Fruit fly (Drosophila melanogaster) whole organism, embryonic: ENCODE measurements around the gene Tcs6.

Experiments
- Adf1 ChIP-seq: fragments of 200-800 bp; sonication (Bioruptor generic); IDR thresholded peaks from 2 replicates; pipeline ENCODE4 v1.3.6; 2022; ENCODE audit warnings: missing biosample characterization, missing genetic modification characterization
- Atf3 ChIP-seq: fragments of 200-800 bp; sonication (Bioruptor generic); optimal IDR thresholded peaks from 3 replicates; lab custom pipeline; 2016; ENCODE audit warnings: missing biosample characterization, missing genetic modification characterization
- BEAF-32 ChIP-seq: fragments of 200-800 bp; sonication (Bioruptor generic); optimal IDR thresholded peaks from 3 replicates; lab custom pipeline; 2017; ENCODE audit warnings: missing biosample characterization, missing genetic modification characterization, mild to moderate bottlenecking, moderate library complexity, missing genetic modification reagents
- Bteb2 ChIP-seq: fragments of 200-800 bp; sonication (Bioruptor generic); optimal IDR thresholded peaks from 2 replicates; lab custom pipeline; 2016; ENCODE audit warnings: missing biosample characterization, missing genetic modification characterization
- CG10321 ChIP-seq: fragments of 200-800 bp; sonication (Bioruptor generic); IDR thresholded peaks from 2 replicates; pipeline ENCODE4 v1.3.6; 2022; ENCODE audit warnings: missing biosample characterization, missing genetic modification characterization
- CG11723 ChIP-seq: fragments of 200-800 bp; sonication (Bioruptor generic); optimal IDR thresholded peaks from 2 replicates; lab custom pipeline; 2017; ENCODE audit warnings: missing biosample characterization, mild to moderate bottlenecking, missing genetic modification characterization
- CG13296 ChIP-seq: fragments of 200-800 bp; sonication (Bioruptor generic); optimal IDR thresholded peaks from 3 replicates; lab custom pipeline; 2018; ENCODE audit warnings: missing biosample characterization, mild to moderate bottlenecking, missing genetic modification characterization
- CG13624 ChIP-seq: fragments of 200-800 bp; sonication (Bioruptor generic); optimal IDR thresholded peaks from 2 replicates; lab custom pipeline; 2016; ENCODE audit warnings: missing biosample characterization, missing genetic modification characterization
- CG15479 ChIP-seq: fragments of 200-800 bp; sonication (Bioruptor generic); optimal IDR thresholded peaks from 3 replicates; lab custom pipeline; 2019; ENCODE audit warnings: missing biosample characterization, mild to moderate bottlenecking, missing genetic modification characterization, moderate library complexity
- CG1602 ChIP-seq: fragments of 200-800 bp; sonication (Bioruptor generic); optimal IDR thresholded peaks from 3 replicates; lab custom pipeline; 2016; ENCODE audit warnings: missing biosample characterization, missing genetic modification characterization
- CG3726 ChIP-seq: fragments of 200-800 bp; sonication (Bioruptor generic); IDR thresholded peaks from 3 replicates; pipeline ENCODE4, ENCODE4 v1.3.6; 2022; ENCODE audit warnings: missing biosample characterization, missing genetic modification characterization
- CG4282 ChIP-seq: fragments of 200-800 bp; sonication (Bioruptor generic); optimal IDR thresholded peaks from 2 replicates; lab custom pipeline; 2016; ENCODE audit warnings: missing biosample characterization, missing genetic modification characterization
- CG5180 ChIP-seq: fragments of 200-800 bp; sonication (Bioruptor generic); optimal IDR thresholded peaks from 3 replicates; lab custom pipeline; 2017; ENCODE audit warnings: missing biosample characterization, missing genetic modification characterization, mild to moderate bottlenecking, moderate library complexity, missing genetic modification reagents
- CG6254 ChIP-seq: fragments of 200-800 bp; sonication (Bioruptor generic); optimal IDR thresholded peaks from 3 replicates; lab custom pipeline; 2017; ENCODE audit warnings: mild to moderate bottlenecking, missing biosample characterization, missing genetic modification reagents, missing genetic modification characterization
- CG6689 ChIP-seq: fragments of 200-800 bp; sonication (Bioruptor generic); IDR thresholded peaks from 2 replicates; pipeline ENCODE4 v1.3.6; 2022; ENCODE audit warnings: missing biosample characterization, missing genetic modification characterization
- CG7271 ChIP-seq: fragments of 200-800 bp; sonication (Bioruptor generic); optimal IDR thresholded peaks from 2 replicates; lab custom pipeline; 2018; ENCODE audit warnings: missing biosample characterization, mild to moderate bottlenecking, missing genetic modification characterization, moderate library complexity
- CG9797 ChIP-seq: fragments of 200-800 bp; sonication (Bioruptor generic); optimal IDR thresholded peaks from 3 replicates; lab custom pipeline; 2018; ENCODE audit warnings: missing biosample characterization, mild to moderate bottlenecking, missing genetic modification characterization
- CoRest ChIP-seq: fragments of 200-800 bp; sonication (Bioruptor generic); optimal IDR thresholded peaks from 3 replicates; lab custom pipeline; 2018; ENCODE audit warnings: missing biosample characterization, mild to moderate bottlenecking, missing genetic modification characterization, moderate library complexity
- Dbx ChIP-seq: fragments of 200-800 bp; sonication (Bioruptor generic); IDR thresholded peaks from 3 replicates; pipeline ENCODE4 v1.3.6; 2022; ENCODE audit warnings: missing biosample characterization, missing genetic modification characterization
- Drgx ChIP-seq: fragments of 200-800 bp; sonication (Bioruptor generic); IDR thresholded peaks from 2 replicates; pipeline ENCODE4 v1.3.6; 2022; ENCODE audit warnings: missing biosample characterization, missing genetic modification characterization
- HLH3B ChIP-seq: fragments of 200-800 bp; sonication (Bioruptor generic); IDR thresholded peaks from 2 replicates; pipeline ENCODE4 v1.3.6; 2022; ENCODE audit warnings: missing biosample characterization, missing genetic modification characterization
- Hmr ChIP-seq: fragments of 200-800 bp; sonication (Bioruptor generic); optimal IDR thresholded peaks from 3 replicates; lab custom pipeline; 2017; ENCODE audit warnings: mild to moderate bottlenecking, missing biosample characterization, missing genetic modification reagents, missing genetic modification characterization
- Lim3 ChIP-seq: fragments of 200-800 bp; sonication (Bioruptor generic); IDR thresholded peaks from 2 replicates; pipeline ENCODE4 v1.3.6; 2022; ENCODE audit warnings: missing biosample characterization, missing genetic modification characterization
- Trl ChIP-seq, 3 experiments: fragments of >200 bp in 2 of 3; fragments of 200-800 bp in 1 of 3; sonication (Bioruptor generic) in 1 of 3; optimal IDR thresholded peaks; 2 replicates in 1 of 3; 3 replicates in 2 of 3; lab custom pipeline; 2016 to 2017; ENCODE audit warnings: missing biosample characterization in 1 of 3, missing genetic modification characterization in 1 of 3
- al ChIP-seq: fragments of 200-800 bp; sonication (Bioruptor generic); IDR thresholded peaks from 2 replicates; pipeline ENCODE4 v1.3.6; 2022; ENCODE audit warnings: missing biosample characterization, missing genetic modification characterization
- chinmo ChIP-seq: fragments of 200-800 bp; sonication (Bioruptor generic); IDR thresholded peaks from 4 replicates; pipeline ENCODE4 v1.3.6; 2022; ENCODE audit warnings: missing biosample characterization, missing genetic modification characterization; ENCODE audit not compliant: partially characterized antibody
- chn ChIP-seq: fragments of 200-800 bp; sonication (Bioruptor generic); optimal IDR thresholded peaks from 2 replicates; lab custom pipeline; 2016; ENCODE audit warnings: missing biosample characterization, missing genetic modification characterization
- dan ChIP-seq: fragments of 200-800 bp; sonication (Bioruptor generic); IDR thresholded peaks from 2 replicates; pipeline ENCODE4 v1.3.6; 2022; ENCODE audit warnings: missing biosample characterization, missing genetic modification characterization
- dmrt99B ChIP-seq: fragments of 200-800 bp; sonication (Bioruptor generic); optimal IDR thresholded peaks from 2 replicates; lab custom pipeline; 2018; ENCODE audit warnings: missing biosample characterization, mild to moderate bottlenecking, missing genetic modification characterization, moderate library complexity
- fu2 ChIP-seq: fragments of 200-800 bp; sonication (Bioruptor generic); optimal IDR thresholded peaks from 2 replicates; lab custom pipeline; 2016; ENCODE audit warnings: missing biosample characterization, missing genetic modification characterization
- gem ChIP-seq: fragments of 200-800 bp; sonication (Bioruptor generic); optimal IDR thresholded peaks from 2 replicates; lab custom pipeline; 2019; ENCODE audit warnings: missing biosample characterization, mild to moderate bottlenecking, missing genetic modification characterization, moderate library complexity
- ind ChIP-seq: fragments of 200-800 bp; sonication (Bioruptor generic); optimal IDR thresholded peaks from 3 replicates; lab custom pipeline; 2016; ENCODE audit warnings: missing biosample characterization, missing genetic modification characterization
- klu ChIP-seq: fragments of 200-800 bp; sonication (Bioruptor generic); IDR thresholded peaks from 2 replicates; pipeline ENCODE4 v1.3.6; 2022; ENCODE audit warnings: missing biosample characterization, missing genetic modification characterization
- mam ChIP-seq: fragments of 200-800 bp; sonication (Bioruptor generic); optimal IDR thresholded peaks from 3 replicates; lab custom pipeline; 2016; ENCODE audit warnings: missing biosample characterization, missing genetic modification characterization
- pnt ChIP-seq: fragments of 200-800 bp; sonication (Bioruptor generic); optimal IDR thresholded peaks from 3 replicates; lab custom pipeline; 2016; ENCODE audit warnings: missing biosample characterization, missing genetic modification characterization
- pum ChIP-seq: fragments of 200-800 bp; sonication (Bioruptor generic); optimal IDR thresholded peaks from 2 replicates; lab custom pipeline; 2016; ENCODE audit warnings: missing biosample characterization, missing genetic modification characterization
- rib ChIP-seq: fragments of 200-800 bp; sonication (Bioruptor generic); IDR thresholded peaks from 2 replicates; pipeline ENCODE4 v1.3.6; 2022; ENCODE audit warnings: missing biosample characterization, missing genetic modification characterization
- ro ChIP-seq: fragments of 200-800 bp; sonication (Bioruptor generic); IDR thresholded peaks from 2 replicates; pipeline ENCODE4 v1.3.6; 2022; ENCODE audit warnings: missing biosample characterization, missing genetic modification characterization
- salm ChIP-seq: fragments of 200-800 bp; sonication (Bioruptor generic); optimal IDR thresholded peaks from 2 replicates; lab custom pipeline; 2018; ENCODE audit warnings: missing biosample characterization, mild to moderate bottlenecking, missing genetic modification characterization
- slbo ChIP-seq: fragments of 200-800 bp; sonication (Bioruptor generic); IDR thresholded peaks from 2 replicates; pipeline ENCODE4 v1.3.6; 2022; ENCODE audit warnings: missing biosample characterization, missing genetic modification characterization
- so ChIP-seq: fragments of 200-800 bp; sonication (Bioruptor generic); IDR thresholded peaks from 3 replicates; pipeline ENCODE4 v1.3.6; 2022; ENCODE audit warnings: missing biosample characterization, missing genetic modification characterization
- sob ChIP-seq: fragments of 200-800 bp; sonication (Bioruptor generic); IDR thresholded peaks from 2 replicates; pipeline ENCODE4 v1.3.6; 2022; ENCODE audit warnings: missing biosample characterization, missing genetic modification characterization
- sqz ChIP-seq: fragments of 200-800 bp; sonication (Bioruptor generic); optimal IDR thresholded peaks from 3 replicates; lab custom pipeline; 2018; ENCODE audit warnings: missing biosample characterization, mild to moderate bottlenecking, missing genetic modification characterization
- ssp ChIP-seq: fragments of 200-800 bp; sonication (Bioruptor generic); IDR thresholded peaks from 2 replicates; pipeline ENCODE4 v1.3.6; 2022; ENCODE audit warnings: missing biosample characterization, missing genetic modification characterization
- tll ChIP-seq, 2 experiments: fragments of 200-800 bp in 1 of 2; fragments of >200 bp in 1 of 2; sonication (Bioruptor generic) in 1 of 2; optimal IDR thresholded peaks; 2 replicates each; lab custom pipeline; 2017 to 2019; ENCODE audit warnings: missing biosample characterization in 2 of 2, missing genetic modification characterization in 2 of 2, mild to moderate bottlenecking in 1 of 2, moderate library complexity in 1 of 2
- ttk ChIP-seq: fragments of 200-800 bp; sonication (Bioruptor generic); IDR thresholded peaks from 2 replicates; pipeline ENCODE4 v2.1.2; 2022; ENCODE audit warnings: missing biosample characterization, missing genetic modification characterization
- usp ChIP-seq: fragments of >200 bp; optimal IDR thresholded peaks from 2 replicates; lab custom pipeline; 2017; ENCODE audit warnings: missing biosample characterization, missing genetic modification characterization
- zen2 ChIP-seq: fragments of 200-800 bp; sonication (Bioruptor generic); IDR thresholded peaks from 3 replicates; pipeline ENCODE4 v1.3.6; 2022; ENCODE audit warnings: missing biosample characterization, missing genetic modification characterization; ENCODE audit not compliant: partially characterized antibody

The Tcs6 gene

DNA sequence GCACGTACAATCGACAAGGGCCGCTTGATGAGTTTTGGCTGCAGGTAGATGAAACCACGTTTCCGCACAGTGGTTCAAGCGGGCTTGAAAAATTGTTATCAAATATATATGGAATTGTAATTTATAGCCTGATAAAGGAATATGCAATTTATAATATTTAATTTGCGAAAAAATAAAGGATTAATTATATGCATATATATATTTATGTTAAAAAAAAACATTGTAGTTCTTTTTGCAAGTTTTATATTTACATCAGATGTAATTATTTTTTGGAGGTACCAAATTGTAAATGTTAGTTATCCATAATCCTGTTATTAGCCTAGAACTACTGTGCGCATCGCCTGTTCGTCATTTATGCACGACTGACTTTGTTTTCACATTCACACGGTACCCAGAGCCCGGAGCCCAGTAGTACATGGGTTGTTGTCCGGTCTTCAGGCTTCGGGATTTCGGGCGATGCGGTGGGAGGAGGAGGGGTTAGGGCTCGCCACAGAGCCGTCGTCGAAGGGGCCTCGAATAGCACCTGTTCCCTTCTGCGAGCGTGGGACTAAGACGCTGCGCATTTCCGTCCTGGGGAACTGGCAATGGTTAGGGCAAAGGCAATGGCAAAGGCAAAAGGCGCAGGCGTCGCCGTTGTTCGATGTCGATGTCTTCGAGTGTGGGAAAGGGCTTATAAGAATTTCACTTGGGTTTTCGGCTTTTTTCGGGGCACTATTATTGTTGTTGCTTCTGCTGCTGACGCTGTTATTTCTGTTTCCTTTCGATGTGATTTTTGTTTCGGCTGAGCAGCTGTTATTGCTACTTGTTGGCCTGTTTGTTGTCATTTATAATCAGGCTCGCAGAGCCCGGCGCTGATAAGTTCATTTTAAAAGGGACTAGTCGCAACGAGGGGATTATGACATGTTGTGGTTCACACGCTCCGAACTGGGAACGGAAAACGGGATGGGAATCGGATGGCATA is 40.0 kb downstream of the Tcs6 start (continued):
- TF ChIP-seq Bteb2 (GFP tag; lab: Kevin White, UChicago) = no peak
- TF ChIP-seq Dbx (GFP tag; lab: Robert Waterston, UW) = no peak
- no peak; the same call in 2 of the 3 replicates for TF ChIP-seq CG3726 (GFP tag; lab: Robert Waterston, UW)
- TF ChIP-seq BEAF-32 = no peak
- peak; percentile 39; the same call in 1 of the 2 replicates for TF ChIP-seq ro (GFP tag; lab: Robert Waterston, UW)
- peak; percentile 32 for TF ChIP-seq CG13296 (GFP tag; lab: Kevin White, UChicago)
- no peak for TF ChIP-seq Trl (optimal IDR thresholded peaks at IDR 0.05; lab: Kevin White, UChicago)
- peak; percentile 13 for TF ChIP-seq Trl (GFP tag; optimal IDR thresholded peaks at IDR 0.05; lab: Kevin White, UChicago)
- no peak for TF ChIP-seq mam
- TF ChIP-seq sob (GFP tag; lab: Robert Waterston, UW) = no peak
- TF ChIP-seq Hmr (GFP tag; lab: Kevin White, UChicago) = peak; percentile 21
- TF ChIP-seq sqz (GFP tag; lab: Kevin White, UChicago) = peak; percentile 86
- peak; percentile 92 for TF ChIP-seq CoRest
- TF ChIP-seq ttk (GFP tag; lab: Robert Waterston, UW) = peak; percentile 73
- TF ChIP-seq al = no peak
- TF ChIP-seq tll (GFP tag; optimal IDR thresholded peaks at IDR 0.05; lab: Kevin White, UChicago) = peak in 1 of 2 experiments; percentile 91
- TF ChIP-seq klu (GFP tag; lab: Robert Waterston, UW) = no peak; the same call in 1 of the 2 replicates
- TF ChIP-seq CG6254 (GFP tag; lab: Kevin White, UChicago) = peak; percentile 83
- peak; percentile 80 for TF ChIP-seq salm
- TF ChIP-seq dmrt99B (tag; lab: Kevin White, UChicago) = peak; percentile 89
- 0 out of 2 replicates have a peak, but pooled peaks have one; percentile 61 for TF ChIP-seq dan (GFP tag; lab: Robert Waterston, UW)
- no peak for TF ChIP-seq chn (GFP tag; lab: Kevin White, UChicago)
- peak; percentile 28; the same call in 1 of the 2 replicates for TF ChIP-seq Drgx (GFP tag; lab: Robert Waterston, UW)
- no peak for TF ChIP-seq pum (GFP tag; lab: Kevin White, UChicago)
- TF ChIP-seq zen2 (GFP tag; lab: Robert Waterston, UW) = no peak
- no peak; the same call in 1 of the 2 replicates for TF ChIP-seq rib
- TF ChIP-seq Lim3 (GFP tag; lab: Robert Waterston, UW) = no peak
- TF ChIP-seq CG9797 (GFP tag; lab: Kevin White, UChicago) = no peak
- TF ChIP-seq CG7271 = peak; percentile 91
- no peak for TF ChIP-seq usp (GFP tag; lab: Kevin White, UChicago)
- TF ChIP-seq CG4282 (GFP tag; lab: Kevin White, UChicago) = peak; percentile 66
- peak; percentile 74 for TF ChIP-seq CG11723 (GFP tag; lab: Kevin White, UChicago)
- TF ChIP-seq CG5180 (GFP tag; lab: Kevin White, UChicago) = peak; percentile 47
- no peak for TF ChIP-seq slbo
- TF ChIP-seq CG10321 (GFP tag; lab: Robert Waterston, UW) = peak; percentile 29; the same call in 1 of the 2 replicates
- TF ChIP-seq Adf1 (GFP tag; lab: Robert Waterston, UW) = no peak
- peak; percentile 58 for TF ChIP-seq HLH3B (GFP tag; lab: Robert Waterston, UW)
- TF ChIP-seq gem (tag; lab: Kevin White, UChicago) = peak; percentile 95
- TF ChIP-seq so = peak; percentile 71; the same call in 2 of the 3 replicates
- TF ChIP-seq CG13624 (GFP tag; lab: Kevin White, UChicago) = no peak
- no peak for TF ChIP-seq chinmo
- no peak for TF ChIP-seq pnt (GFP tag; lab: Kevin White, UChicago)
- TF ChIP-seq CG1602 (GFP tag; lab: Kevin White, UChicago) = peak; percentile 82
- peak; percentile 87 for TF ChIP-seq CG6689 (GFP tag; lab: Robert Waterston, UW)
- peak; percentile 59 for TF ChIP-seq ssp
- TF ChIP-seq ind (GFP tag; lab: Kevin White, UChicago) = peak; percentile 57
- no peak for TF ChIP-seq Atf3 (GFP tag; lab: Kevin White, UChicago)
- TF ChIP-seq CG15479 = peak; percentile 62
- TF ChIP-seq fu2 (GFP tag; lab: Kevin White, UChicago) = no peak
